Fruit fly (Drosophila melanogaster) whole organism, embryonic: ENCODE data around the gene beta4GalT7.

Source experiments
- CG10979 ChIP-seq: fragments of 200-800 bp; sonication (Bioruptor generic); optimal IDR thresholded peaks from 2 replicates; lab custom pipeline; 2018; ENCODE audit warnings: missing biosample characterization, mild to moderate bottlenecking, missing genetic modification characterization, moderate library complexity
- CG32772 ChIP-seq: fragments of 200-800 bp; sonication (Bioruptor generic); IDR thresholded peaks from 2 replicates; pipeline ENCODE4 v1.3.6; 2022; ENCODE audit warnings: missing biosample characterization, missing genetic modification characterization
- CG4617 ChIP-seq: fragments of 200-800 bp; sonication (Bioruptor generic); optimal IDR thresholded peaks from 3 replicates; lab custom pipeline; 2016; ENCODE audit warnings: missing biosample characterization, missing genetic modification characterization, borderline replicate concordance
- disco-r ChIP-seq: fragments of 200-800 bp; sonication (Bioruptor generic); optimal IDR thresholded peaks from 2 replicates; lab custom pipeline; 2016; ENCODE audit warnings: missing biosample characterization, missing genetic modification characterization
- dmrt11E ChIP-seq: fragments of 200-800 bp; sonication (Bioruptor generic); optimal IDR thresholded peaks from 3 replicates; lab custom pipeline; 2018; ENCODE audit warnings: missing biosample characterization, mild to moderate bottlenecking, missing genetic modification characterization, moderate library complexity

DNA sequence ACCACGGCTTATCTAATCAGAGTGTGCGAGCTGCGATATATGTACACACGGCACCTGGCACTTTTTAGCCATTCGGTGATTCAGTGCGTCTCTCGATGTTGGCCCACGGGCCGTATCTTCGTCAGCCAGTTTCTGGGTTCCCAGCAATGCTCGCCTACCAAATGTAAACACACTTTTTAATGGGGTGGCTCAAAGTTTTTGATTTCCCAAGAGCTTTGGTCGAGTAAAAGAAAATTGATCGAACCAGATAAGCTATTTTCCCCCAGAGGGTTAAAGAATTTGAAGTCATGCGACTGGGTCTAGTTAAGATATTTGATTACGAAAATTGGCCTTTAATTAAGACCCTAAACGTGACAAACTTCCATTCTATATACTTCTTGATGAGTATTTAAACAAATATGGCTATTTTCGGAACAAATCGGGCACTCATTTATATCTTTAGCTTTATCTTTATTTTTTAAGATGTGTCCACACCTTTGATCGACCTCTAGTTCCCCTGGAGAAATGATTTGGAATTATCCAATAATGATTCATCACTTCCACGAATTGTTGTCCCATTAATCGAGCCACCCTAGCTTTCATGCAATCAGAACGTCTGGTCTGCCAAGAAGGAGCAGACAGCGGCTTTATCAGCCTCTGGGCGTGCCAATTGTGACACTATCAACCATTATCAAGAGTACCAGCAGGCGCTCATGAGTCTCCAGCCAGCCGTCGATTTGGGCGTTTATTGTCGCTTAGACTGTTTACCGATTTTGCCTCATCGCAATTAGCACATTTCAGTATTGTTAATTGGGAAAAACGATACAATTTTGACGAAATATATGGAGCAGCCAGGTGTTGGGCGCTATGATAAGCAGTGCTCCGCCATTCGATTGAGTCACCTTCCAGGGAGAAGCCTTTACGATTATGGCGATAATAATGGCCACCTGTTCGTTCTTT lies 4.5 kb downstream of the beta4GalT7 start:
- TF ChIP-seq CG10979 (tag; lab: Kevin White, UChicago) (no peak), CG4617 (no peak), CG32772 (GFP tag; lab: Robert Waterston, UW) (no peak), disco-r (no peak), dmrt11E (tag; lab: Kevin White, UChicago) (no peak)
